Fruit fly (Drosophila melanogaster) whole organism, embryonic: Measurements from ENCODE around the gene CG43221.

ENCODE experiments used
- Adf1 ChIP-seq: fragments of 200-800 bp; sonication (Bioruptor generic); IDR thresholded peaks from 2 replicates; pipeline ENCODE4 v1.3.6; 2022; ENCODE audit warnings: missing biosample characterization, missing genetic modification characterization
- B-H1 ChIP-seq: fragments of 200-800 bp; sonication (Bioruptor generic); IDR thresholded peaks from 3 replicates; pipeline ENCODE4 v1.3.6; 2022; ENCODE audit warnings: missing biosample characterization, missing genetic modification characterization
- B-H2 ChIP-seq: fragments of 200-800 bp; sonication (Bioruptor generic); optimal IDR thresholded peaks from 2 replicates; lab custom pipeline; 2018; ENCODE audit warnings: missing biosample characterization, mild to moderate bottlenecking, missing genetic modification characterization
- CG15601 ChIP-seq: fragments of 200-800 bp; sonication (Bioruptor generic); optimal IDR thresholded peaks from 3 replicates; lab custom pipeline; 2019; ENCODE audit warnings: missing biosample characterization, mild to moderate bottlenecking, missing genetic modification characterization, moderate library complexity
- CG15696 ChIP-seq: fragments of 200-800 bp; sonication (Bioruptor generic); optimal IDR thresholded peaks from 2 replicates; lab custom pipeline; 2019; ENCODE audit warnings: missing biosample characterization, mild to moderate bottlenecking, missing genetic modification characterization, moderate library complexity
- CG16779 ChIP-seq: fragments of 200-800 bp; sonication (Bioruptor generic); IDR thresholded peaks from 2 replicates; pipeline ENCODE4 v1.3.6; 2022; ENCODE audit warnings: missing biosample characterization, missing genetic modification characterization
- CG16815 ChIP-seq: fragments of 200-800 bp; sonication (Bioruptor generic); optimal IDR thresholded peaks from 3 replicates; lab custom pipeline; 2017; ENCODE audit warnings: missing biosample characterization, mild to moderate bottlenecking, missing genetic modification characterization
- CG18262 ChIP-seq: fragments of 200-800 bp; optimal IDR thresholded peaks from 3 replicates; lab custom pipeline; 2019; ENCODE audit warnings: missing biosample characterization, mild to moderate bottlenecking, missing genetic modification characterization, moderate library complexity
- CG18619 ChIP-seq: fragments of 200-800 bp; sonication (Bioruptor generic); optimal IDR thresholded peaks from 3 replicates; lab custom pipeline; 2017; ENCODE audit warnings: missing biosample characterization, mild to moderate bottlenecking, missing genetic modification characterization
- CG3163 ChIP-seq: fragments of 200-800 bp; sonication (Bioruptor generic); optimal IDR thresholded peaks from 3 replicates; lab custom pipeline; 2016; ENCODE audit warnings: missing biosample characterization, missing genetic modification characterization
- CG34422 ChIP-seq: fragments of 200-800 bp; sonication (Bioruptor generic); IDR thresholded peaks from 3 replicates; pipeline ENCODE4 v1.3.6; 2022; ENCODE audit warnings: missing biosample characterization, missing genetic modification characterization
- CG4360 ChIP-seq: fragments of 200-800 bp; sonication (Bioruptor generic); IDR thresholded peaks from 2 replicates; pipeline ENCODE4 v1.3.6; 2022; ENCODE audit warnings: missing biosample characterization, missing genetic modification characterization
- CG6654 ChIP-seq: fragments of 200-800 bp; sonication (Bioruptor generic); optimal IDR thresholded peaks from 2 replicates; lab custom pipeline; 2017; ENCODE audit warnings: missing biosample characterization, mild to moderate bottlenecking, missing genetic modification characterization
- CG6683 ChIP-seq: fragments of 200-800 bp; sonication (Bioruptor generic); optimal IDR thresholded peaks from 2 replicates; lab custom pipeline; 2017; ENCODE audit warnings: missing biosample characterization, mild to moderate bottlenecking, missing genetic modification characterization, missing genetic modification reagents
- CG7271 ChIP-seq: fragments of 200-800 bp; sonication (Bioruptor generic); optimal IDR thresholded peaks from 2 replicates; lab custom pipeline; 2018; ENCODE audit warnings: missing biosample characterization, mild to moderate bottlenecking, missing genetic modification characterization, moderate library complexity
- CG7357 ChIP-seq: fragments of 200-800 bp; sonication (Bioruptor generic); IDR thresholded peaks from 3 replicates; pipeline ENCODE4 v1.3.6; 2022; ENCODE audit warnings: missing biosample characterization, missing genetic modification characterization
- CTCF ChIP-seq: fragments of 200-800 bp; sonication (Bioruptor generic); optimal IDR thresholded peaks from 2 replicates; lab custom pipeline; 2017; ENCODE audit warnings: missing biosample characterization, mild to moderate bottlenecking, missing genetic modification characterization, moderate library complexity
- CoRest ChIP-seq: fragments of 200-800 bp; sonication (Bioruptor generic); optimal IDR thresholded peaks from 3 replicates; lab custom pipeline; 2018; ENCODE audit warnings: missing biosample characterization, mild to moderate bottlenecking, missing genetic modification characterization, moderate library complexity
- Doc3 ChIP-seq: fragments of 200-800 bp; sonication (Bioruptor generic); IDR thresholded peaks from 3 replicates; pipeline ENCODE4 v1.3.6; 2022; ENCODE audit warnings: missing biosample characterization, missing genetic modification characterization; ENCODE audit not compliant: partially characterized antibody
- Dp ChIP-seq: fragments of 200-800 bp; sonication (Bioruptor generic); optimal IDR thresholded peaks from 2 replicates; lab custom pipeline; 2018; ENCODE audit warnings: missing biosample characterization, mild to moderate bottlenecking, missing genetic modification characterization, moderate library complexity
- E2f1 ChIP-seq: fragments of 200-800 bp; sonication (Bioruptor generic); IDR thresholded peaks from 2 replicates; pipeline ENCODE4 v1.3.6; 2022; ENCODE audit warnings: missing biosample characterization, missing genetic modification characterization
- Fer1 ChIP-seq: fragments of 200-800 bp; sonication (Bioruptor generic); optimal IDR thresholded peaks from 2 replicates; lab custom pipeline; 2017; ENCODE audit warnings: missing biosample characterization, mild to moderate bottlenecking, missing genetic modification characterization
- Hr51 ChIP-seq, 2 experiments: fragments of 200-800 bp; sonication (Bioruptor generic); optimal IDR thresholded peaks; 2 replicates in 1 of 2; 3 replicates in 1 of 2; lab custom pipeline; 2016 to 2018; ENCODE audit warnings: missing biosample characterization in 2 of 2, missing genetic modification characterization in 2 of 2, mild to moderate bottlenecking in 1 of 2, moderate library complexity in 1 of 2
- NC2α ChIP-seq: fragments of 200-800 bp; sonication (Bioruptor generic); optimal IDR thresholded peaks from 2 replicates; lab custom pipeline; 2016; ENCODE audit warnings: missing biosample characterization, missing genetic modification characterization
- Nf-YC ChIP-seq: fragments of 200-800 bp; optimal IDR thresholded peaks from 3 replicates; lab custom pipeline; 2019; ENCODE audit warnings: missing biosample characterization, mild to moderate bottlenecking, missing genetic modification characterization, moderate library complexity
- NfI ChIP-seq: fragments of 200-800 bp; sonication (Bioruptor generic); optimal IDR thresholded peaks from 3 replicates; lab custom pipeline; 2018; ENCODE audit warnings: missing biosample characterization, mild to moderate bottlenecking, missing genetic modification characterization, moderate library complexity
- Side ChIP-seq: fragments of 200-800 bp; sonication (Bioruptor generic); optimal IDR thresholded peaks from 2 replicates; lab custom pipeline; 2016; ENCODE audit warnings: missing biosample characterization, missing genetic modification characterization
- Xrp1 ChIP-seq: fragments of 200-800 bp; sonication (Bioruptor generic); IDR thresholded peaks from 2 replicates; pipeline ENCODE4 v1.3.6; 2022; ENCODE audit warnings: missing biosample characterization, missing genetic modification characterization
- bab2 ChIP-seq: fragments of 200-800 bp; sonication (Bioruptor generic); optimal IDR thresholded peaks from 2 replicates; lab custom pipeline; 2016; ENCODE audit warnings: missing biosample characterization, missing genetic modification characterization
- caup ChIP-seq: fragments of 200-800 bp; sonication (Bioruptor generic); optimal IDR thresholded peaks from 3 replicates; lab custom pipeline; 2017; ENCODE audit warnings: missing biosample characterization, mild to moderate bottlenecking, missing genetic modification characterization, moderate library complexity; ENCODE audit not compliant: severe bottlenecking
- cg ChIP-seq: fragments of 200-800 bp; sonication (Bioruptor generic); optimal IDR thresholded peaks from 3 replicates; lab custom pipeline; 2019; ENCODE audit warnings: missing biosample characterization, mild to moderate bottlenecking, missing genetic modification characterization, moderate library complexity
- crol ChIP-seq: fragments of 200-800 bp; sonication (Bioruptor generic); IDR thresholded peaks from 2 replicates; pipeline ENCODE4 v1.3.6; 2022; ENCODE audit warnings: missing biosample characterization, missing genetic modification characterization
- gro ChIP-seq: fragments of 200-800 bp; sonication (Bioruptor generic); optimal IDR thresholded peaks from 2 replicates; lab custom pipeline; 2016; ENCODE audit warnings: missing biosample characterization, missing genetic modification characterization
- hb ChIP-seq: fragments of 200-800 bp; sonication (Bioruptor generic); IDR thresholded peaks from 3 replicates; pipeline ENCODE4 v1.3.6; 2022; ENCODE audit warnings: missing biosample characterization, missing genetic modification characterization; ENCODE audit not compliant: partially characterized antibody
- inv ChIP-seq: fragments of 200-800 bp; sonication (Bioruptor generic); IDR thresholded peaks from 2 replicates; pipeline ENCODE4 v1.3.6; 2022; ENCODE audit warnings: missing biosample characterization, missing genetic modification characterization; ENCODE audit not compliant: partially characterized antibody
- mirr ChIP-seq: fragments of 200-800 bp; sonication (Bioruptor generic); optimal IDR thresholded peaks from 3 replicates; lab custom pipeline; 2018; ENCODE audit warnings: missing biosample characterization, mild to moderate bottlenecking, missing genetic modification characterization
- mld ChIP-seq: fragments of 200-800 bp; sonication (Bioruptor generic); IDR thresholded peaks from 3 replicates; pipeline ENCODE4 v1.3.6; 2022; ENCODE audit warnings: missing biosample characterization, missing genetic modification characterization; ENCODE audit not compliant: partially characterized antibody
- nau ChIP-seq: fragments of 200-800 bp; sonication (Bioruptor generic); optimal IDR thresholded peaks from 3 replicates; lab custom pipeline; 2017; ENCODE audit warnings: missing biosample characterization, mild to moderate bottlenecking, missing genetic modification characterization, missing genetic modification reagents
- nerfin-2 ChIP-seq: fragments of 200-800 bp; sonication (Bioruptor generic); IDR thresholded peaks from 2 replicates; pipeline ENCODE4 v1.3.6; 2022; ENCODE audit warnings: missing biosample characterization, missing genetic modification characterization; ENCODE audit not compliant: partially characterized antibody
- onecut ChIP-seq: fragments of 200-800 bp; sonication (Bioruptor generic); IDR thresholded peaks from 2 replicates; pipeline ENCODE4 v1.3.6; 2022; ENCODE audit warnings: missing biosample characterization, missing genetic modification characterization
- pb ChIP-seq: fragments of 200-800 bp; sonication (Bioruptor generic); optimal IDR thresholded peaks from 3 replicates; lab custom pipeline; 2016; ENCODE audit warnings: missing biosample characterization, missing genetic modification characterization
- scrt ChIP-seq: fragments of 200-800 bp; sonication (Bioruptor generic); optimal IDR thresholded peaks from 2 replicates; lab custom pipeline; 2018; ENCODE audit warnings: missing biosample characterization, mild to moderate bottlenecking, missing genetic modification characterization, moderate library complexity
- shn ChIP-seq: fragments of 200-800 bp; sonication (Bioruptor generic); optimal IDR thresholded peaks from 3 replicates; lab custom pipeline; 2016; ENCODE audit warnings: missing biosample characterization, missing genetic modification characterization
- sqz ChIP-seq: fragments of 200-800 bp; sonication (Bioruptor generic); optimal IDR thresholded peaks from 3 replicates; lab custom pipeline; 2018; ENCODE audit warnings: missing biosample characterization, mild to moderate bottlenecking, missing genetic modification characterization
- stwl ChIP-seq: fragments of 200-800 bp; sonication (Bioruptor generic); optimal IDR thresholded peaks from 3 replicates; lab custom pipeline; 2018; ENCODE audit warnings: missing biosample characterization, mild to moderate bottlenecking, missing genetic modification characterization, moderate library complexity
- tna ChIP-seq: fragments of 200-800 bp; sonication (Bioruptor generic); IDR thresholded peaks from 2 replicates; pipeline ENCODE4 v1.3.6; 2022; ENCODE audit warnings: missing biosample characterization, missing genetic modification characterization; ENCODE audit not compliant: partially characterized antibody
- ttk ChIP-seq: fragments of 200-800 bp; sonication (Bioruptor generic); IDR thresholded peaks from 2 replicates; pipeline ENCODE4 v2.1.2; 2022; ENCODE audit warnings: missing biosample characterization, missing genetic modification characterization
- wor ChIP-seq: fragments of 200-800 bp; sonication (Bioruptor generic); IDR thresholded peaks from 2 replicates; pipeline ENCODE4 v1.3.6; 2022; ENCODE audit warnings: missing biosample characterization, missing genetic modification characterization

Gene CG43221

dm6 chr2L:17472582-17473524 is 12.7 kb upstream of the CG43221 start, which contains the start of gene BicD (continued):
- no peak for TF ChIP-seq crol
- no peak for TF ChIP-seq pb (GFP tag; lab: Kevin White, UChicago)
- TF ChIP-seq CG6683 (GFP tag; lab: Kevin White, UChicago) = no peak
- no peak for TF ChIP-seq CG4360 (GFP tag; lab: Robert Waterston, UW)
- TF ChIP-seq CG16779 (GFP tag; lab: Robert Waterston, UW) = no peak
- 0 out of 2 replicates have a peak, but pooled peaks have one; percentile 4 for TF ChIP-seq onecut (GFP tag; lab: Robert Waterston, UW)
- peak; percentile 14 for TF ChIP-seq CG6654
- no peak for TF ChIP-seq gro (GFP tag; lab: Kevin White, UChicago)
- peak; percentile 1 for TF ChIP-seq caup (GFP tag; lab: Kevin White, UChicago)
- peak; percentile 45 for TF ChIP-seq nerfin-2 (GFP tag; lab: Robert Waterston, UW)
- TF ChIP-seq tna = no peak; the same call in 1 of the 2 replicates
- TF ChIP-seq nau (GFP tag; lab: Kevin White, UChicago) = no peak
- TF ChIP-seq Xrp1 = no peak
- no peak; the same call in 1 of the 2 replicates for TF ChIP-seq Adf1 (GFP tag; lab: Robert Waterston, UW)
- peak; percentile 60; the same call in 2 of the 3 replicates for TF ChIP-seq Doc3 (GFP tag; lab: Robert Waterston, UW)
- TF ChIP-seq stwl (tag; lab: Kevin White, UChicago) = peak; percentile 79
- no peak for TF ChIP-seq Fer1 (GFP tag; lab: Kevin White, UChicago)
- TF ChIP-seq CG7271 = no peak
- no peak for TF ChIP-seq Hr51 (GFP tag; optimal IDR thresholded peaks at IDR 0.05; lab: Kevin White, UChicago)
- TF ChIP-seq hb (GFP tag; lab: Robert Waterston, UW) = no peak; the same call in 2 of the 3 replicates
- peak; percentile 11 for TF ChIP-seq CG18262
- TF ChIP-seq E2f1 = no peak
- TF ChIP-seq NC2α = no peak
- TF ChIP-seq Side = no peak
- TF ChIP-seq shn = no peak
- no peak for TF ChIP-seq mld (GFP tag; lab: Robert Waterston, UW)
- TF ChIP-seq Nf-YC (tag; lab: Kevin White, UChicago) = peak; percentile 53
- TF ChIP-seq B-H2 = no peak
- no peak for TF ChIP-seq NfI
- no peak for TF ChIP-seq CG15696 (tag; lab: Kevin White, UChicago)
- TF ChIP-seq wor (GFP tag; lab: Robert Waterston, UW) = no peak
- TF ChIP-seq CG34422 (GFP tag; lab: Robert Waterston, UW) = peak; percentile 59; the same call in 1 of the 3 replicates
- peak; percentile 91 for TF ChIP-seq CG7357 (GFP tag; lab: Robert Waterston, UW)
- TF ChIP-seq CoRest (tag; lab: Kevin White, UChicago) = peak; percentile 58
- TF ChIP-seq sqz = no peak
- peak; percentile 68 for TF ChIP-seq CG15601
- no peak for TF ChIP-seq B-H1 (GFP tag; lab: Robert Waterston, UW)
- TF ChIP-seq CG16815 = no peak
- peak; percentile 88 for TF ChIP-seq cg (GFP tag; lab: Kevin White, UChicago)
- peak; percentile 22 for TF ChIP-seq scrt (GFP tag; lab: Kevin White, UChicago)
- TF ChIP-seq bab2 (GFP tag; lab: Kevin White, UChicago) = no peak
- peak; percentile 46 for TF ChIP-seq Dp (GFP tag; lab: Kevin White, UChicago)
- peak; percentile 5 for TF ChIP-seq CG3163 (GFP tag; lab: Kevin White, UChicago)
- peak; percentile 54 for TF ChIP-seq CTCF (GFP tag; lab: Kevin White, UChicago)
- TF ChIP-seq CG18619 (GFP tag; lab: Kevin White, UChicago) = no peak
- TF ChIP-seq ttk (GFP tag; lab: Robert Waterston, UW) = no peak
- no peak for TF ChIP-seq mirr (GFP tag; lab: Kevin White, UChicago)
- TF ChIP-seq inv (GFP tag; lab: Robert Waterston, UW) = peak; percentile 54
